Fruit fly (Drosophila melanogaster) whole organism, embryonic: ENCODE measurements around the gene Bet3.

ENCODE experiments used
- Ada2b ChIP-seq: fragments of 200-800 bp; sonication (Bioruptor generic); IDR thresholded peaks from 2 replicates; pipeline ENCODE4 v1.3.6; 2022; ENCODE audit warnings: missing biosample characterization, missing genetic modification characterization
- CG10147 ChIP-seq: fragments of 200-800 bp; sonication (Bioruptor generic); optimal IDR thresholded peaks from 2 replicates; lab custom pipeline; 2019; ENCODE audit warnings: missing biosample characterization, mild to moderate bottlenecking, missing genetic modification characterization, moderate library complexity
- CG10209 ChIP-seq: fragments of 200-800 bp; sonication (Bioruptor generic); optimal IDR thresholded peaks from 3 replicates; lab custom pipeline; 2017; ENCODE audit warnings: missing biosample characterization, mild to moderate bottlenecking, missing genetic modification characterization, missing genetic modification reagents
- CG1024 ChIP-seq: fragments of 200-800 bp; sonication (Bioruptor generic); IDR thresholded peaks from 2 replicates; pipeline ENCODE4 v1.3.6; 2022; ENCODE audit warnings: missing biosample characterization, missing genetic modification characterization
- CG10543 ChIP-seq: fragments of 200-800 bp; sonication (Bioruptor generic); optimal IDR thresholded peaks from 3 replicates; lab custom pipeline; 2017; ENCODE audit warnings: missing biosample characterization, mild to moderate bottlenecking, missing genetic modification characterization, moderate library complexity
- CG12219 ChIP-seq: fragments of 200-800 bp; sonication (Bioruptor generic); optimal IDR thresholded peaks from 3 replicates; lab custom pipeline; 2018; ENCODE audit warnings: missing biosample characterization, mild to moderate bottlenecking, missing genetic modification characterization
- CG14014 ChIP-seq: fragments of 200-800 bp; sonication (Bioruptor generic); IDR thresholded peaks from 2 replicates; pipeline ENCODE4 v1.3.6; 2022; ENCODE audit warnings: missing biosample characterization, missing genetic modification characterization
- CG15073 ChIP-seq: fragments of 200-800 bp; sonication (Bioruptor generic); optimal IDR thresholded peaks from 2 replicates; lab custom pipeline; 2016; ENCODE audit warnings: missing biosample characterization, missing genetic modification characterization
- CG15479 ChIP-seq: fragments of 200-800 bp; sonication (Bioruptor generic); optimal IDR thresholded peaks from 3 replicates; lab custom pipeline; 2019; ENCODE audit warnings: missing biosample characterization, mild to moderate bottlenecking, missing genetic modification characterization, moderate library complexity
- CG16863 ChIP-seq: fragments of 200-800 bp; sonication (Bioruptor generic); optimal IDR thresholded peaks from 3 replicates; lab custom pipeline; 2016; ENCODE audit warnings: missing biosample characterization, missing genetic modification characterization
- CG18764 ChIP-seq: fragments of 200-800 bp; sonication (Bioruptor generic); optimal IDR thresholded peaks from 3 replicates; lab custom pipeline; 2016; ENCODE audit warnings: missing biosample characterization, missing genetic modification characterization
- CG2129 ChIP-seq: fragments of 200-800 bp; sonication (Bioruptor generic); IDR thresholded peaks from 2 replicates; pipeline ENCODE4 v1.3.6; 2022; ENCODE audit warnings: missing biosample characterization, missing genetic modification characterization; ENCODE audit not compliant: partially characterized antibody
- CG30403 ChIP-seq: fragments of 200-800 bp; sonication (Bioruptor generic); optimal IDR thresholded peaks from 3 replicates; lab custom pipeline; 2016; ENCODE audit warnings: missing biosample characterization, missing genetic modification characterization
- CG30431 ChIP-seq: fragments of 200-800 bp; sonication (Bioruptor generic); optimal IDR thresholded peaks from 2 replicates; lab custom pipeline; 2017; ENCODE audit warnings: missing biosample characterization, missing genetic modification characterization
- CG32772 ChIP-seq: fragments of 200-800 bp; sonication (Bioruptor generic); IDR thresholded peaks from 2 replicates; pipeline ENCODE4 v1.3.6; 2022; ENCODE audit warnings: missing biosample characterization, missing genetic modification characterization
- CG33557 ChIP-seq: fragments of 200-800 bp; sonication (Bioruptor generic); optimal IDR thresholded peaks from 2 replicates; lab custom pipeline; 2019; ENCODE audit warnings: missing biosample characterization, mild to moderate bottlenecking, missing genetic modification characterization, moderate library complexity
- CG43689 ChIP-seq: fragments of 200-800 bp; sonication (Bioruptor generic); IDR thresholded peaks from 2 replicates; pipeline ENCODE4 v1.3.6; 2022; ENCODE audit warnings: missing biosample characterization, missing genetic modification characterization
- CG4424 ChIP-seq: fragments of 200-800 bp; sonication (Bioruptor generic); optimal IDR thresholded peaks from 3 replicates; lab custom pipeline; 2016; ENCODE audit warnings: missing biosample characterization, missing genetic modification characterization
- CG4820 ChIP-seq: fragments of 200-800 bp; sonication (Bioruptor generic); optimal IDR thresholded peaks from 3 replicates; lab custom pipeline; 2016; ENCODE audit warnings: missing biosample characterization, missing genetic modification characterization
- CG7556 ChIP-seq: fragments of 200-800 bp; sonication (Bioruptor generic); optimal IDR thresholded peaks from 2 replicates; lab custom pipeline; 2017; ENCODE audit warnings: missing biosample characterization, mild to moderate bottlenecking, missing genetic modification characterization
- CG7745 ChIP-seq: fragments of 200-800 bp; sonication (Bioruptor generic); optimal IDR thresholded peaks from 2 replicates; lab custom pipeline; 2018; ENCODE audit warnings: missing biosample characterization, mild to moderate bottlenecking, missing genetic modification characterization, moderate library complexity
- Dad ChIP-seq: fragments of 200-800 bp; sonication (Bioruptor generic); optimal IDR thresholded peaks from 3 replicates; lab custom pipeline; 2016; ENCODE audit warnings: missing biosample characterization, missing genetic modification characterization
- Doc2 ChIP-seq: fragments of 200-800 bp; sonication (Bioruptor generic); IDR thresholded peaks from 2 replicates; pipeline ENCODE4 v1.3.6; 2022; ENCODE audit warnings: missing biosample characterization, missing genetic modification characterization
- ERR ChIP-seq: fragments of 200-800 bp; sonication (Bioruptor generic); optimal IDR thresholded peaks from 2 replicates; lab custom pipeline; 2016; ENCODE audit warnings: missing biosample characterization, missing genetic modification characterization
- Hr3 ChIP-seq: fragments of 200-800 bp; sonication (Bioruptor generic); optimal IDR thresholded peaks from 3 replicates; lab custom pipeline; 2016; ENCODE audit warnings: missing biosample characterization, missing genetic modification characterization
- Lhr ChIP-seq: fragments of 200-800 bp; sonication (Bioruptor generic); optimal IDR thresholded peaks from 3 replicates; lab custom pipeline; 2017; ENCODE audit warnings: mild to moderate bottlenecking, missing biosample characterization, missing genetic modification reagents, missing genetic modification characterization
- MESR4 ChIP-seq: fragments of 200-800 bp; sonication (Bioruptor generic); optimal IDR thresholded peaks from 2 replicates; lab custom pipeline; 2018; ENCODE audit warnings: missing biosample characterization, mild to moderate bottlenecking, missing genetic modification characterization, moderate library complexity
- NFAT ChIP-seq: fragments of 200-800 bp; sonication (Bioruptor generic); IDR thresholded peaks from 2 replicates; pipeline ENCODE4 v1.3.6; 2022; ENCODE audit warnings: missing biosample characterization, missing genetic modification characterization
- PHDP ChIP-seq: fragments of 200-800 bp; sonication (Bioruptor generic); optimal IDR thresholded peaks from 3 replicates; lab custom pipeline; 2018; ENCODE audit warnings: missing biosample characterization, mild to moderate bottlenecking, missing genetic modification characterization, moderate library complexity
- Rx ChIP-seq: fragments of 200-800 bp; sonication (Bioruptor generic); IDR thresholded peaks from 2 replicates; pipeline ENCODE4 v1.3.6; 2022; ENCODE audit warnings: missing biosample characterization, missing genetic modification characterization
- Usf ChIP-seq: fragments of 200-800 bp; sonication (Bioruptor generic); optimal IDR thresholded peaks from 2 replicates; lab custom pipeline; 2017; ENCODE audit warnings: missing genotype, missing biosample characterization, missing genetic modification characterization
- bcd ChIP-seq: fragments of 200-800 bp; sonication (Bioruptor generic); optimal IDR thresholded peaks from 2 replicates; lab custom pipeline; 2017; ENCODE audit warnings: missing biosample characterization, mild to moderate bottlenecking, missing genetic modification characterization
- cas ChIP-seq: fragments of 200-800 bp; sonication (Bioruptor generic); IDR thresholded peaks from 2 replicates; pipeline ENCODE4 v1.3.6; 2022; ENCODE audit warnings: missing biosample characterization, missing genetic modification characterization
- chinmo ChIP-seq: fragments of 200-800 bp; sonication (Bioruptor generic); IDR thresholded peaks from 4 replicates; pipeline ENCODE4 v1.3.6; 2022; ENCODE audit warnings: missing biosample characterization, missing genetic modification characterization; ENCODE audit not compliant: partially characterized antibody
- chn ChIP-seq: fragments of 200-800 bp; sonication (Bioruptor generic); optimal IDR thresholded peaks from 2 replicates; lab custom pipeline; 2016; ENCODE audit warnings: missing biosample characterization, missing genetic modification characterization
- gfzf ChIP-seq: fragments of 200-800 bp; sonication (Bioruptor generic); optimal IDR thresholded peaks from 2 replicates; lab custom pipeline; 2016; ENCODE audit warnings: missing biosample characterization, mild to moderate bottlenecking, missing genetic modification characterization, moderate library complexity
- grn ChIP-seq: fragments of 200-800 bp; sonication (Bioruptor generic); optimal IDR thresholded peaks from 3 replicates; lab custom pipeline; 2017; ENCODE audit warnings: missing biosample characterization, missing genetic modification characterization
- gt ChIP-seq: fragments of 200-800 bp; sonication (Bioruptor generic); IDR thresholded peaks from 2 replicates; pipeline ENCODE4 v1.3.6; 2022; ENCODE audit warnings: missing biosample characterization, missing genetic modification characterization
- hbn ChIP-seq: fragments of 200-800 bp; sonication (Bioruptor generic); IDR thresholded peaks from 2 replicates; pipeline ENCODE4 v1.3.6; 2022; ENCODE audit warnings: missing biosample characterization, missing genetic modification characterization; ENCODE audit not compliant: partially characterized antibody
- hth ChIP-seq: fragments of >200 bp; optimal IDR thresholded peaks from 2 replicates; lab custom pipeline; 2017; ENCODE audit warnings: inconsistent platforms
- lola ChIP-seq, 3 experiments: fragments of >200 bp in 2 of 3; fragments of 200-800 bp in 1 of 3; sonication (Bioruptor generic) in 1 of 3; optimal IDR thresholded peaks; 2 replicates each; lab custom pipeline; 2017 to 2019; ENCODE audit warnings: missing biosample characterization in 3 of 3, missing genetic modification characterization in 3 of 3, mild to moderate bottlenecking in 1 of 3, moderate library complexity in 1 of 3
- maf-S ChIP-seq: fragments of 200-800 bp; sonication (Bioruptor generic); optimal IDR thresholded peaks from 2 replicates; lab custom pipeline; 2016; ENCODE audit warnings: missing biosample characterization, missing genetic modification characterization
- nmo ChIP-seq: fragments of 200-800 bp; sonication (Bioruptor generic); optimal IDR thresholded peaks from 2 replicates; lab custom pipeline; 2018; ENCODE audit warnings: missing biosample characterization, mild to moderate bottlenecking, missing genetic modification characterization, moderate library complexity
- oc ChIP-seq: fragments of 200-800 bp; sonication (Bioruptor generic); optimal IDR thresholded peaks from 2 replicates; lab custom pipeline; 2018; ENCODE audit warnings: missing biosample characterization, mild to moderate bottlenecking, missing genetic modification characterization, moderate library complexity
- p53 ChIP-seq: fragments of 200-800 bp; sonication (Bioruptor generic); optimal IDR thresholded peaks from 2 replicates; lab custom pipeline; 2016; ENCODE audit warnings: missing biosample characterization, missing genetic modification characterization
- phol ChIP-seq: fragments of 200-800 bp; sonication (Bioruptor generic); optimal IDR thresholded peaks from 3 replicates; lab custom pipeline; 2018; ENCODE audit warnings: missing biosample characterization, mild to moderate bottlenecking, missing genetic modification characterization, moderate library complexity
- sc ChIP-seq, 3 experiments: fragments of >200 bp in 2 of 3; fragments of 200-800 bp in 1 of 3; sonication (Bioruptor generic) in 1 of 3; optimal IDR thresholded peaks; 2 replicates in 2 of 3; 3 replicates in 1 of 3; lab custom pipeline; 2017; ENCODE audit warnings: mild to moderate bottlenecking in 1 of 3, missing biosample characterization in 1 of 3, missing genetic modification characterization in 1 of 3, missing genetic modification reagents in 1 of 3
- seq ChIP-seq: fragments of 200-800 bp; sonication (Bioruptor generic); IDR thresholded peaks from 2 replicates; pipeline ENCODE4 v1.3.6; 2022; ENCODE audit warnings: missing biosample characterization, missing genetic modification characterization
- slbo ChIP-seq: fragments of 200-800 bp; sonication (Bioruptor generic); IDR thresholded peaks from 2 replicates; pipeline ENCODE4 v1.3.6; 2022; ENCODE audit warnings: missing biosample characterization, missing genetic modification characterization
- zfh1 ChIP-seq: fragments of 200-800 bp; sonication (Bioruptor generic); IDR thresholded peaks from 3 replicates; pipeline ENCODE4 v1.3.6; 2022; ENCODE audit warnings: missing biosample characterization, missing genetic modification characterization

Bet3 gene

dm6 chr3L:9441907-9442479 is at the start of gene Bet3, which contains the start of gene Nf-YA (continued):
- TF ChIP-seq Hr3 (GFP tag; lab: Kevin White, UChicago) = peak; percentile 50
- TF ChIP-seq CG14014 = peak; percentile 49; the same call in 1 of the 2 replicates
- TF ChIP-seq bcd (GFP tag; lab: Kevin White, UChicago) = peak; percentile 55
- TF ChIP-seq sc (optimal IDR thresholded peaks at IDR 0.05; lab: Kevin White, UChicago) = no peak
- TF ChIP-seq sc (GFP tag; optimal IDR thresholded peaks at IDR 0.05; lab: Kevin White, UChicago) = no peak
- TF ChIP-seq grn (GFP tag; lab: Kevin White, UChicago) = no peak
- peak; percentile 68 for TF ChIP-seq nmo (GFP tag; lab: Kevin White, UChicago)
- TF ChIP-seq CG33557 (GFP tag; lab: Kevin White, UChicago) = no peak
- no peak for TF ChIP-seq CG10147 (GFP tag; lab: Kevin White, UChicago)
- peak; percentile 88 for TF ChIP-seq slbo
- peak; percentile 62 for TF ChIP-seq Dad (GFP tag; lab: Kevin White, UChicago)
- peak; percentile 54 for TF ChIP-seq gfzf (GFP tag; lab: Kevin White, UChicago)
- TF ChIP-seq hth = no peak
- TF ChIP-seq PHDP (tag; lab: Kevin White, UChicago) = no peak
- peak; percentile 74 for TF ChIP-seq CG30403
- peak; percentile 88 for TF ChIP-seq NFAT (GFP tag; lab: Robert Waterston, UW)
- TF ChIP-seq gt (GFP tag; lab: Robert Waterston, UW) = no peak
- TF ChIP-seq CG2129 = peak; percentile 73
- TF ChIP-seq CG4424 (GFP tag; lab: Kevin White, UChicago) = peak; percentile 51
- 0 out of 2 replicates have a peak, but pooled peaks have one; percentile 33 for TF ChIP-seq Rx (GFP tag; lab: Robert Waterston, UW)
- peak; percentile 14 for TF ChIP-seq CG4820 (GFP tag; lab: Kevin White, UChicago)
- TF ChIP-seq Lhr (GFP tag; lab: Kevin White, UChicago) = peak; percentile 44
- TF ChIP-seq MESR4 (GFP tag; lab: Kevin White, UChicago) = peak; percentile 92
- TF ChIP-seq chn = peak; percentile 66
- TF ChIP-seq maf-S (GFP tag; lab: Kevin White, UChicago) = no peak
- no peak for TF ChIP-seq cas (GFP tag; lab: Robert Waterston, UW)
- TF ChIP-seq CG10543 = peak; percentile 36
- TF ChIP-seq Usf (GFP tag; lab: Kevin White, UChicago) = no peak
- TF ChIP-seq Doc2 (GFP tag; lab: Robert Waterston, UW) = no peak
- TF ChIP-seq hbn (GFP tag; lab: Robert Waterston, UW) = peak; percentile 87
- no peak for TF ChIP-seq CG7556 (GFP tag; lab: Kevin White, UChicago)
- TF ChIP-seq p53 = peak; percentile 21
- TF ChIP-seq CG18764 = peak; percentile 6
- peak in 1 of 3 experiments; percentile 9 for TF ChIP-seq lola (GFP tag; optimal IDR thresholded peaks at IDR 0.05; lab: Kevin White, UChicago)
- TF ChIP-seq zfh1 (GFP tag; lab: Robert Waterston, UW) = no peak; the same call in 2 of the 3 replicates
- TF ChIP-seq phol = peak; percentile 61
- TF ChIP-seq CG12219 (GFP tag; lab: Kevin White, UChicago) = no peak
- TF ChIP-seq CG32772 (GFP tag; lab: Robert Waterston, UW) = peak; percentile 61
- peak; percentile 3 for TF ChIP-seq CG30431 (GFP tag; lab: Kevin White, UChicago)
- no peak for TF ChIP-seq CG7745 (tag; lab: Kevin White, UChicago)
- TF ChIP-seq CG10209 = peak; percentile 36
- TF ChIP-seq oc (tag; lab: Kevin White, UChicago) = no peak
- TF ChIP-seq chinmo (GFP tag; lab: Robert Waterston, UW) = 0 out of 4 replicates have a peak, but pooled peaks have one; percentile 46
- no peak for TF ChIP-seq CG43689 (GFP tag; lab: Robert Waterston, UW)
- peak; percentile 47; the same call in 1 of the 2 replicates for TF ChIP-seq Ada2b (GFP tag; lab: Robert Waterston, UW)
- no peak for TF ChIP-seq CG16863 (GFP tag; lab: Kevin White, UChicago)
- TF ChIP-seq ERR (GFP tag; lab: Kevin White, UChicago) = no peak
- TF ChIP-seq CG1024 (GFP tag; lab: Robert Waterston, UW) = no peak
- no peak for TF ChIP-seq CG15479
- no peak for TF ChIP-seq CG15073 (GFP tag; lab: Kevin White, UChicago)
- no peak for TF ChIP-seq seq (GFP tag; lab: Robert Waterston, UW)
